Fruit fly (Drosophila melanogaster) whole organism, embryonic: ENCODE measurements around the gene CG5687.
A peak's percentile ranks its signal among the peaks of the same experiment; 100 is the strongest.

Source experiments
- B-H1 ChIP-seq: fragments of 200-800 bp; sonication (Bioruptor generic); IDR thresholded peaks from 3 replicates; pipeline ENCODE4 v1.3.6; 2022; ENCODE audit warnings: missing biosample characterization, missing genetic modification characterization
- B-H2 ChIP-seq: fragments of 200-800 bp; sonication (Bioruptor generic); optimal IDR thresholded peaks from 2 replicates; lab custom pipeline; 2018; ENCODE audit warnings: missing biosample characterization, mild to moderate bottlenecking, missing genetic modification characterization
- Blimp-1 ChIP-seq: fragments of 200-800 bp; sonication (Bioruptor generic); optimal IDR thresholded peaks from 3 replicates; lab custom pipeline; 2018; ENCODE audit warnings: missing biosample characterization, missing genetic modification characterization, mild to moderate bottlenecking, moderate library complexity, missing genetic modification reagents
- CG10959 ChIP-seq: fragments of 200-800 bp; sonication (Bioruptor generic); IDR thresholded peaks from 2 replicates; pipeline ENCODE4 v1.3.6; 2022; ENCODE audit warnings: missing biosample characterization, missing genetic modification characterization
- CG11504 ChIP-seq: fragments of 200-800 bp; sonication (Bioruptor generic); optimal IDR thresholded peaks from 3 replicates; lab custom pipeline; 2019; ENCODE audit warnings: missing biosample characterization, mild to moderate bottlenecking, missing genetic modification characterization, moderate library complexity
- CG14860 ChIP-seq: fragments of 200-800 bp; sonication (Bioruptor generic); IDR thresholded peaks from 3 replicates; pipeline ENCODE4 v1.3.6; 2022; ENCODE audit warnings: missing biosample characterization, missing genetic modification characterization; ENCODE audit not compliant: partially characterized antibody
- CG15514 ChIP-seq: fragments of 200-800 bp; sonication (Bioruptor generic); optimal IDR thresholded peaks from 3 replicates; lab custom pipeline; 2017; ENCODE audit warnings: missing biosample characterization, missing genetic modification characterization, mild to moderate bottlenecking, moderate library complexity, missing genetic modification reagents
- CG1602 ChIP-seq: fragments of 200-800 bp; sonication (Bioruptor generic); optimal IDR thresholded peaks from 3 replicates; lab custom pipeline; 2016; ENCODE audit warnings: missing biosample characterization, missing genetic modification characterization
- CG16779 ChIP-seq: fragments of 200-800 bp; sonication (Bioruptor generic); IDR thresholded peaks from 2 replicates; pipeline ENCODE4 v1.3.6; 2022; ENCODE audit warnings: missing biosample characterization, missing genetic modification characterization
- CG18011 ChIP-seq: fragments of 200-800 bp; sonication (Bioruptor generic); optimal IDR thresholded peaks from 2 replicates; lab custom pipeline; 2017; ENCODE audit warnings: missing biosample characterization, missing genetic modification characterization, mild to moderate bottlenecking, moderate library complexity, missing genotype
- CG18599 ChIP-seq: fragments of 200-800 bp; sonication (Bioruptor generic); optimal IDR thresholded peaks from 3 replicates; lab custom pipeline; 2017; ENCODE audit warnings: missing biosample characterization, missing genetic modification characterization, mild to moderate bottlenecking, moderate library complexity, missing genetic modification reagents
- CG2120 ChIP-seq: fragments of 200-800 bp; sonication (Bioruptor generic); optimal IDR thresholded peaks from 3 replicates; lab custom pipeline; 2016; ENCODE audit warnings: missing biosample characterization, missing genetic modification characterization
- CG2129 ChIP-seq: fragments of 200-800 bp; sonication (Bioruptor generic); IDR thresholded peaks from 2 replicates; pipeline ENCODE4 v1.3.6; 2022; ENCODE audit warnings: missing biosample characterization, missing genetic modification characterization; ENCODE audit not compliant: partially characterized antibody
- CG2202 ChIP-seq: fragments of 200-800 bp; sonication (Bioruptor generic); optimal IDR thresholded peaks from 2 replicates; lab custom pipeline; 2018; ENCODE audit warnings: missing biosample characterization, mild to moderate bottlenecking, missing genetic modification characterization
- CG31224 ChIP-seq: fragments of 200-800 bp; sonication (Bioruptor generic); IDR thresholded peaks from 2 replicates; pipeline ENCODE4 v1.3.6; 2022; ENCODE audit warnings: missing biosample characterization, missing genetic modification characterization
- CG3163 ChIP-seq: fragments of 200-800 bp; sonication (Bioruptor generic); optimal IDR thresholded peaks from 3 replicates; lab custom pipeline; 2016; ENCODE audit warnings: missing biosample characterization, missing genetic modification characterization
- CG32767 ChIP-seq: fragments of 200-800 bp; sonication (Bioruptor generic); IDR thresholded peaks from 2 replicates; pipeline ENCODE4 v1.3.6; 2022; ENCODE audit warnings: missing biosample characterization, missing genetic modification characterization
- CG8089 ChIP-seq: fragments of 200-800 bp; sonication (Bioruptor generic); optimal IDR thresholded peaks from 3 replicates; lab custom pipeline; 2016; ENCODE audit warnings: missing biosample characterization, missing genetic modification characterization
- CG8290 ChIP-seq, 3 experiments: fragments of 200-800 bp; sonication (Bioruptor generic); optimal IDR thresholded peaks; 2 replicates each; lab custom pipeline; 2016 to 2019; ENCODE audit warnings: missing biosample characterization in 3 of 3, missing genetic modification characterization in 3 of 3, mild to moderate bottlenecking in 2 of 3, moderate library complexity in 1 of 3
- CG8359 ChIP-seq: fragments of 200-800 bp; sonication (Bioruptor generic); optimal IDR thresholded peaks from 2 replicates; lab custom pipeline; 2017; ENCODE audit warnings: missing biosample characterization, mild to moderate bottlenecking, missing genetic modification characterization, borderline replicate concordance
- D19B ChIP-seq: fragments of 200-800 bp; sonication (Bioruptor generic); optimal IDR thresholded peaks from 2 replicates; lab custom pipeline; 2017; ENCODE audit warnings: missing biosample characterization, mild to moderate bottlenecking, missing genetic modification characterization
- Eip74EF ChIP-seq, 2 experiments: fragments of 200-800 bp in 1 of 2; fragments of >200 bp in 1 of 2; sonication (Bioruptor generic) in 1 of 2; optimal IDR thresholded peaks; 2 replicates each; lab custom pipeline; 2017 to 2019; ENCODE audit warnings: missing biosample characterization in 2 of 2, missing genetic modification characterization in 2 of 2, mild to moderate bottlenecking in 1 of 2, moderate library complexity in 1 of 2
- Fer2 ChIP-seq: fragments of 200-800 bp; sonication (Bioruptor generic); optimal IDR thresholded peaks from 2 replicates; lab custom pipeline; 2018; ENCODE audit warnings: missing biosample characterization, mild to moderate bottlenecking, missing genetic modification characterization, moderate library complexity
- H15 ChIP-seq: fragments of 200-800 bp; sonication (Bioruptor generic); IDR thresholded peaks from 3 replicates; pipeline ENCODE4 v1.3.6; 2022; ENCODE audit warnings: missing biosample characterization, missing genetic modification characterization
- HLH54F ChIP-seq: fragments of 200-800 bp; sonication (Bioruptor generic); optimal IDR thresholded peaks from 3 replicates; lab custom pipeline; 2016; ENCODE audit warnings: missing biosample characterization, missing genetic modification characterization
- Hey ChIP-seq: fragments of 200-800 bp; sonication (Bioruptor generic); optimal IDR thresholded peaks from 3 replicates; lab custom pipeline; 2018; ENCODE audit warnings: missing biosample characterization, mild to moderate bottlenecking, missing genetic modification characterization
- HmgZ ChIP-seq: fragments of 200-800 bp; sonication (Bioruptor generic); optimal IDR thresholded peaks from 2 replicates; lab custom pipeline; 2018; ENCODE audit warnings: missing biosample characterization, mild to moderate bottlenecking, missing genetic modification characterization
- Lpt ChIP-seq: fragments of >200 bp; optimal IDR thresholded peaks from 2 replicates; lab custom pipeline; 2018; ENCODE audit warnings: missing biosample characterization, missing genetic modification characterization
- Max ChIP-seq: fragments of 200-800 bp; sonication (Bioruptor generic); optimal IDR thresholded peaks from 2 replicates; lab custom pipeline; 2016; ENCODE audit warnings: missing biosample characterization, mild to moderate bottlenecking, missing genetic modification characterization
- Opbp ChIP-seq: fragments of 200-800 bp; sonication (Bioruptor generic); IDR thresholded peaks from 3 replicates; pipeline ENCODE4 v1.3.6; 2022; ENCODE audit warnings: missing biosample characterization, missing genetic modification characterization; ENCODE audit not compliant: partially characterized antibody
- TFAM ChIP-seq: fragments of 200-800 bp; sonication (Bioruptor generic); optimal IDR thresholded peaks from 2 replicates; lab custom pipeline; 2017; ENCODE audit warnings: missing biosample characterization, missing genetic modification characterization, inconsistent platforms
- Vsx1 ChIP-seq: fragments of 200-800 bp; sonication (Bioruptor generic); optimal IDR thresholded peaks from 2 replicates; lab custom pipeline; 2017; ENCODE audit warnings: missing biosample characterization, mild to moderate bottlenecking, missing genetic modification characterization, missing genetic modification reagents
- ase ChIP-seq: fragments of 200-800 bp; sonication (Bioruptor generic); IDR thresholded peaks from 3 replicates; pipeline ENCODE4 v1.3.6; 2022; ENCODE audit warnings: missing biosample characterization, missing genetic modification characterization
- bab2 ChIP-seq: fragments of 200-800 bp; sonication (Bioruptor generic); optimal IDR thresholded peaks from 2 replicates; lab custom pipeline; 2016; ENCODE audit warnings: missing biosample characterization, missing genetic modification characterization
- btn ChIP-seq: fragments of 200-800 bp; sonication (Bioruptor generic); optimal IDR thresholded peaks from 2 replicates; lab custom pipeline; 2016; ENCODE audit warnings: missing biosample characterization, missing genetic modification characterization
- chinmo ChIP-seq: fragments of 200-800 bp; sonication (Bioruptor generic); IDR thresholded peaks from 4 replicates; pipeline ENCODE4 v1.3.6; 2022; ENCODE audit warnings: missing biosample characterization, missing genetic modification characterization; ENCODE audit not compliant: partially characterized antibody
- dan ChIP-seq: fragments of 200-800 bp; sonication (Bioruptor generic); IDR thresholded peaks from 2 replicates; pipeline ENCODE4 v1.3.6; 2022; ENCODE audit warnings: missing biosample characterization, missing genetic modification characterization
- ewg ChIP-seq: fragments of 200-800 bp; sonication (Bioruptor generic); optimal IDR thresholded peaks from 3 replicates; lab custom pipeline; 2017; ENCODE audit warnings: mild to moderate bottlenecking, missing biosample characterization, missing genetic modification reagents, missing genetic modification characterization
- gcm ChIP-seq: fragments of 200-800 bp; sonication (Bioruptor generic); optimal IDR thresholded peaks from 2 replicates; lab custom pipeline; 2019; ENCODE audit warnings: missing biosample characterization, mild to moderate bottlenecking, missing genetic modification characterization, moderate library complexity
- h ChIP-seq: fragments of >200 bp; optimal IDR thresholded peaks from 2 replicates; lab custom pipeline; 2017
- her ChIP-seq: fragments of 200-800 bp; sonication (Bioruptor generic); optimal IDR thresholded peaks from 2 replicates; lab custom pipeline; 2016; ENCODE audit warnings: missing biosample characterization, missing genetic modification characterization
- ind ChIP-seq: fragments of 200-800 bp; sonication (Bioruptor generic); optimal IDR thresholded peaks from 3 replicates; lab custom pipeline; 2016; ENCODE audit warnings: missing biosample characterization, missing genetic modification characterization
- pzg ChIP-seq: fragments of 200-800 bp; sonication (Bioruptor generic); optimal IDR thresholded peaks from 3 replicates; lab custom pipeline; 2018; ENCODE audit warnings: missing biosample characterization, mild to moderate bottlenecking, missing genetic modification characterization, moderate library complexity
- rib ChIP-seq: fragments of 200-800 bp; sonication (Bioruptor generic); IDR thresholded peaks from 2 replicates; pipeline ENCODE4 v1.3.6; 2022; ENCODE audit warnings: missing biosample characterization, missing genetic modification characterization
- sc ChIP-seq, 3 experiments: fragments of >200 bp in 2 of 3; fragments of 200-800 bp in 1 of 3; sonication (Bioruptor generic) in 1 of 3; optimal IDR thresholded peaks; 2 replicates in 2 of 3; 3 replicates in 1 of 3; lab custom pipeline; 2017; ENCODE audit warnings: mild to moderate bottlenecking in 1 of 3, missing biosample characterization in 1 of 3, missing genetic modification characterization in 1 of 3, missing genetic modification reagents in 1 of 3
- slou ChIP-seq: fragments of 200-800 bp; sonication (Bioruptor generic); optimal IDR thresholded peaks from 3 replicates; lab custom pipeline; 2016; ENCODE audit warnings: missing biosample characterization, missing genetic modification characterization
- tll ChIP-seq, 2 experiments: fragments of 200-800 bp in 1 of 2; fragments of >200 bp in 1 of 2; sonication (Bioruptor generic) in 1 of 2; optimal IDR thresholded peaks; 2 replicates each; lab custom pipeline; 2017 to 2019; ENCODE audit warnings: missing biosample characterization in 2 of 2, missing genetic modification characterization in 2 of 2, mild to moderate bottlenecking in 1 of 2, moderate library complexity in 1 of 2
- ttk ChIP-seq: fragments of 200-800 bp; sonication (Bioruptor generic); IDR thresholded peaks from 2 replicates; pipeline ENCODE4 v2.1.2; 2022; ENCODE audit warnings: missing biosample characterization, missing genetic modification characterization
- yki ChIP-seq: fragments of >200 bp; optimal IDR thresholded peaks from 3 replicates; lab custom pipeline; 2018

Gene CG5687

dm6 chr3L:1962964-1963363, 24.1 kb upstream of the CG5687 start, which contains the start of gene SCOT (continued):
- TF ChIP-seq ttk (GFP tag; lab: Robert Waterston, UW) = peak; percentile 87
- TF ChIP-seq chinmo (GFP tag; lab: Robert Waterston, UW) = no peak
- TF ChIP-seq D19B (GFP tag; lab: Kevin White, UChicago) = no peak
- peak; percentile 65 for TF ChIP-seq CG10959 (GFP tag; lab: Robert Waterston, UW)
- no peak for TF ChIP-seq yki (lab: Kevin White, UChicago)
- peak; percentile 56 for TF ChIP-seq bab2 (GFP tag; lab: Kevin White, UChicago)
- TF ChIP-seq her (GFP tag; lab: Kevin White, UChicago) = no peak
- peak; percentile 60; the same call in 2 of the 3 replicates for TF ChIP-seq B-H1 (GFP tag; lab: Robert Waterston, UW)
- TF ChIP-seq ewg = peak; percentile 45
- TF ChIP-seq sc (optimal IDR thresholded peaks at IDR 0.05; lab: Kevin White, UChicago) = no peak
- TF ChIP-seq sc (GFP tag; optimal IDR thresholded peaks at IDR 0.05; lab: Kevin White, UChicago) = no peak
- no peak for TF ChIP-seq CG14860 (GFP tag; lab: Robert Waterston, UW)
- TF ChIP-seq CG8290 (GFP tag; optimal IDR thresholded peaks at IDR 0.05; lab: Kevin White, UChicago) = no peak
- no peak for TF ChIP-seq CG8290 (tag; optimal IDR thresholded peaks at IDR 0.05; lab: Kevin White, UChicago)
- no peak for TF ChIP-seq Fer2 (tag; lab: Kevin White, UChicago)
- peak; percentile 78 for TF ChIP-seq ase (GFP tag; lab: Robert Waterston, UW)
- TF ChIP-seq Lpt (GFP tag; lab: Kevin White, UChicago) = no peak
- TF ChIP-seq Opbp (GFP tag; lab: Robert Waterston, UW) = no peak
- TF ChIP-seq Vsx1 = no peak
- peak; percentile 71; the same call in 2 of the 3 replicates for TF ChIP-seq H15
- TF ChIP-seq CG2120 (GFP tag; lab: Kevin White, UChicago) = no peak
- TF ChIP-seq CG8359 (GFP tag; lab: Kevin White, UChicago) = no peak
- TF ChIP-seq B-H2 (GFP tag; lab: Kevin White, UChicago) = no peak
- no peak for TF ChIP-seq CG31224 (GFP tag; lab: Robert Waterston, UW)
- TF ChIP-seq TFAM (GFP tag; lab: Kevin White, UChicago) = no peak
- TF ChIP-seq CG1602 (GFP tag; lab: Kevin White, UChicago) = peak; percentile 63
- no peak for TF ChIP-seq CG2202 (tag; lab: Kevin White, UChicago)
- no peak for TF ChIP-seq tll (GFP tag; optimal IDR thresholded peaks at IDR 0.05; lab: Kevin White, UChicago)
- no peak for TF ChIP-seq Blimp-1 (GFP tag; lab: Kevin White, UChicago)
- peak; percentile 42 for TF ChIP-seq HmgZ
- no peak for TF ChIP-seq slou (GFP tag; lab: Kevin White, UChicago)
- TF ChIP-seq Eip74EF (GFP tag; optimal IDR thresholded peaks at IDR 0.05; lab: Kevin White, UChicago) = no peak
- TF ChIP-seq CG32767 = peak; percentile 71; the same call in 1 of the 2 replicates
- no peak for TF ChIP-seq h (lab: Kevin White, UChicago)
- TF ChIP-seq Hey (tag; lab: Kevin White, UChicago) = no peak
- TF ChIP-seq rib (GFP tag; lab: Robert Waterston, UW) = no peak
- TF ChIP-seq dan = 0 out of 2 replicates have a peak, but pooled peaks have one; percentile 40
- no peak for TF ChIP-seq CG2129 (GFP tag; lab: Robert Waterston, UW)
- no peak for TF ChIP-seq CG18011
- peak; percentile 48 for TF ChIP-seq CG8089 (GFP tag; lab: Kevin White, UChicago)
- no peak for TF ChIP-seq CG18599 (GFP tag; lab: Kevin White, UChicago)
- 0 out of 2 replicates have a peak, but pooled peaks have one; percentile 30 for TF ChIP-seq CG16779
- TF ChIP-seq HLH54F (GFP tag; lab: Kevin White, UChicago) = peak; percentile 61
- TF ChIP-seq Max (GFP tag; lab: Kevin White, UChicago) = no peak
- TF ChIP-seq pzg = no peak
- TF ChIP-seq CG11504 = no peak
- no peak for TF ChIP-seq gcm (GFP tag; lab: Kevin White, UChicago)
- no peak for TF ChIP-seq CG15514 (GFP tag; lab: Kevin White, UChicago)
- TF ChIP-seq CG3163 = peak; percentile 74
- peak; percentile 66 for TF ChIP-seq ind (GFP tag; lab: Kevin White, UChicago)
- TF ChIP-seq btn = peak; percentile 36
